Worm (Caenorhabditis elegans): ENCODE results near the gene mig-18.
A peak's percentile ranks its signal among the peaks of the same experiment; 100 is the strongest.

Gene mig-18

ce11 chrIII:13402934-13403333, at the start of gene mig-18:
mig-18 (plus strand) TSS chrIII:13403234.
- TF ChIP-seq T22C8.4 (GFP tag; IDR thresholded peaks at IDR 0.05) (no peak), ztf-23 (GFP tag; IDR thresholded peaks at IDR 0.05) (no peak), ztf-29 (GFP tag; IDR thresholded peaks at IDR 0.05) (no peak), med-1 (GFP tag; optimal IDR thresholded peaks at IDR 0.05; ENCODE audit: insufficient read depth) (no peak), tab-1 (GFP tag; IDR thresholded peaks at IDR 0.05) (no peak), flt-1 (GFP tag; IDR thresholded peaks at IDR 0.05) (no peak), cog-1 (tag; optimal IDR thresholded peaks at IDR 0.05) (no peak), klf-2 (GFP tag; conservative IDR thresholded peaks at IDR 0.05) (no peak), ref-1 (GFP tag; conservative IDR thresholded peaks at IDR 0.05) (no peak)

ce11 chrIII:13359256-13359655, 43.8 kb upstream of the mig-18 start, which contains the start of gene F53A2.9:
F53A2.9 (minus strand) TSS chrIII:13359356.
- TF ChIP-seq ztf-23 (GFP tag; IDR thresholded peaks at IDR 0.05) (no peak), tab-1 (GFP tag; IDR thresholded peaks at IDR 0.05) (no peak), cog-1 (tag; optimal IDR thresholded peaks at IDR 0.05) (no peak), ref-1 (GFP tag; conservative IDR thresholded peaks at IDR 0.05) (no peak), T22C8.4 (GFP tag; IDR thresholded peaks at IDR 0.05) (no peak), flt-1 (GFP tag; IDR thresholded peaks at IDR 0.05) (no peak), ztf-29 (GFP tag; IDR thresholded peaks at IDR 0.05) (no peak), med-1 (GFP tag; optimal IDR thresholded peaks at IDR 0.05; ENCODE audit: insufficient read depth) (no peak), klf-2 (GFP tag; conservative IDR thresholded peaks at IDR 0.05) (no peak)

DNA sequence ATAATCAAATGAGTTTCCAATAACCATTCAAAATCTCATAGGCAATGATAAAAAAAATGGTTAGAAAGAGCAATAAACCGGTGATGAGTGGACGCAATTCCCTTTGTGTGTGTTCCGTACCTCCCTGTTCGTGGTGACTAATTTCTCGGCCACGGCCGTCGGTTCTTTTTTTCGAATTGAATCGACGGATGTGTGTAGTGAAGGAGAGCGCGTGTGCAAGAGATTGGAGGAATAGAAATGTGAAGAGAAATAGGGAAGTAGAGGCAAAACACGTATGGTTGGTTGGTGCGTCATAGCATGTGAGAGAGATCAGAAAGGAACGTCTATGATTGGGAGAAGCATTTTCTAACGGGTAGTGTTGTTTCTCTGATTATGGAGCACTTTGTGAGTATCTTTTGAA, 43.2 kb upstream of the mig-18 start:
- 0 out of 2 replicates have a peak, but pooled peaks have one; percentile 44 for TF ChIP-seq flt-1 (GFP tag; IDR thresholded peaks at IDR 0.05)
- TF ChIP-seq klf-2 (GFP tag; conservative IDR thresholded peaks at IDR 0.05): no peak

DNA sequence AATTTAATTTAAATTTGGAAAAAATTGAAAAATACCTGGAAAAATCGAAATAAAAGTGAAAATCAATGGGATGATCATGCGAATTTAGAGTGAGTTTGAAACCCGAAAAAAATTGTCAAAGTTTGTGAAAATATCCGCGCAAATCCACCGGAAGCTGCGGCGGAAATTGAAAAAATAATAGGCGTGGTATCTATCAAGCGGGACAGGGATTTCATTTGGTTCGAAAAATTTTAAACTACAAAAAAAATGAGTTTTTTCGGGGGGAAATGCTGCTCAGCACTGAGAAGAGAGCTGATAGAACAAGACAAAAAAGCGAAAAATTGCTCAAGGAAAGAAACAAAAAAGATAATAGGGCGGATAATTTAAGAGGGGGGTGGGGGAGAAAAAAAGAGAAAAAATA, 32.1 kb upstream of the mig-18 start, which contains the start of gene T03F6.9:
TSS of gene T03F6.9 (minus strand) at position 101 of the 400 bp plus-strand sequence.
- no peak for TF ChIP-seq klf-2 (GFP tag; conservative IDR thresholded peaks at IDR 0.05)
- TF ChIP-seq tab-1 (GFP tag; IDR thresholded peaks at IDR 0.05): no peak
- TF ChIP-seq cog-1 (tag; optimal IDR thresholded peaks at IDR 0.05): no peak
- no peak for TF ChIP-seq ztf-29 (GFP tag; IDR thresholded peaks at IDR 0.05)
- TF ChIP-seq ref-1 (GFP tag; conservative IDR thresholded peaks at IDR 0.05): no peak
- TF ChIP-seq flt-1 (GFP tag; IDR thresholded peaks at IDR 0.05): no peak
- TF ChIP-seq med-1 (GFP tag; optimal IDR thresholded peaks at IDR 0.05; ENCODE audit: insufficient read depth): no peak
- TF ChIP-seq T22C8.4 (GFP tag; IDR thresholded peaks at IDR 0.05): no peak
- TF ChIP-seq ztf-23 (GFP tag; IDR thresholded peaks at IDR 0.05): no peak

DNA sequence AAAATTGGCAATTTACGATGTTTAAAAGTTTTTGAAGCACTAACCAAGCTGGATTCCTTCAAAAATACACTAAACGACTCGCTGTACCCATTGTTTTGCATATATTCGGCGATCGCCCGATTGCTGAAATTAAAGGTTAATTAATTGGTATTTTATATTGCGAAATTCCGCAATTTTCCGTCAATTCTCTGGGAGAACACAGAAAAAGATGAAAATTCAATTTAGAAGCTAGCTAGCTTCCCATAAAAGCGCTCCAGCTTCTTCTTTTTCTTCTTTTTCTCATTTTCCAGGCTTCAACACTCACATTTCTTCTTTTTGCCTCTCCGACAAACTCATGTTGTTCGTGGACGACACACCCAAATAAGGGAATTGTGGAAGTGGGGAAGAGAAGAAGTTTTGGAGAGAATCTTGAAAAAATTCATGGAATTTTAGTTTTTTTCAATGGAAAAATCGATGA, 26.7 kb upstream of the mig-18 start, which contains the start of gene lis-1:
TSS of gene lis-1 (minus strand) at position 407 of the 457 bp plus-strand sequence.
- TF ChIP-seq ztf-29 (GFP tag; IDR thresholded peaks at IDR 0.05) (no peak), T22C8.4 (GFP tag; IDR thresholded peaks at IDR 0.05) (no peak), tab-1 (GFP tag; IDR thresholded peaks at IDR 0.05) (no peak), ztf-23 (GFP tag; IDR thresholded peaks at IDR 0.05) (no peak), cog-1 (tag; optimal IDR thresholded peaks at IDR 0.05) (no peak), med-1 (GFP tag; optimal IDR thresholded peaks at IDR 0.05; ENCODE audit: insufficient read depth) (no peak), flt-1 (GFP tag; IDR thresholded peaks at IDR 0.05) (no peak)

- TF ChIP-seq T22C8.4 (GFP tag; IDR thresholded peaks at IDR 0.05): no peak
- no peak for TF ChIP-seq ztf-23 (GFP tag; IDR thresholded peaks at IDR 0.05)
- TF ChIP-seq med-1 (GFP tag; optimal IDR thresholded peaks at IDR 0.05; ENCODE audit: insufficient read depth): no peak
- TF ChIP-seq tab-1 (GFP tag; IDR thresholded peaks at IDR 0.05): no peak
- TF ChIP-seq flt-1 (GFP tag; IDR thresholded peaks at IDR 0.05): no peak
- TF ChIP-seq cog-1 (tag; optimal IDR thresholded peaks at IDR 0.05): no peak
- TF ChIP-seq ref-1 (GFP tag; conservative IDR thresholded peaks at IDR 0.05): no peak
- no peak for TF ChIP-seq ztf-29 (GFP tag; IDR thresholded peaks at IDR 0.05)
- TF ChIP-seq klf-2 (GFP tag; conservative IDR thresholded peaks at IDR 0.05): no peak
These were observed 25.8 kb upstream of the mig-18 start for ce11 chrIII:13377249-13377648.

ce11 chrIII:13378242-13378641, 24.8 kb upstream of the mig-18 start, which contains the start of gene T03F6.10:
T03F6.10 (minus strand) TSS chrIII:13378342.
- no peak for TF ChIP-seq med-1 (GFP tag; optimal IDR thresholded peaks at IDR 0.05; ENCODE audit: insufficient read depth)
- no peak for TF ChIP-seq ztf-23 (GFP tag; IDR thresholded peaks at IDR 0.05)
- TF ChIP-seq flt-1 (GFP tag; IDR thresholded peaks at IDR 0.05): no peak
- TF ChIP-seq ztf-29 (GFP tag; IDR thresholded peaks at IDR 0.05): no peak
- TF ChIP-seq cog-1 (tag; optimal IDR thresholded peaks at IDR 0.05): no peak
- TF ChIP-seq T22C8.4 (GFP tag; IDR thresholded peaks at IDR 0.05): no peak
- no peak for TF ChIP-seq ref-1 (GFP tag; conservative IDR thresholded peaks at IDR 0.05)

DNA sequence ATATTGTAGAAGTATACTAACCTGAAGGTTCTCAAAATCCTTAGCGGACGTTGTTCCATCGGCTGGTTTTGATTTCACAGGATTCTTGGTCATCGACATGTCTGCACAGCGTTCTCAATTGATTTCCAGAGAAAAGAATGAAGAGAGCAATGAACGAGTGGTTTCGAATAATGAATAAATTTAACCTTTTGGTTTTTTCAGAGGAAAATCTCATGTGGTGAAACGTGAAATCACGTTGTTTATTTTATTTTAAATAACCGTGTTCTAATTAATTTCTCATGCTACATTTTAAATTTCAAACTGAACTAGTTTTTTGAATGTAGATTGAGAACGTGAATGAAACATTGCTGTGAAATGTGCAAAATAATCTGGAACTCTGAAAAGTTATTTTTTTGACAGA, 22.8 kb upstream of the mig-18 start, which contains the start of gene T03F6.6:
TSS of gene T03F6.6 (minus strand) at position 101 of the 400 bp plus-strand sequence.
- no peak for TF ChIP-seq tab-1 (GFP tag; IDR thresholded peaks at IDR 0.05)
- TF ChIP-seq ztf-23 (GFP tag; IDR thresholded peaks at IDR 0.05): no peak
- TF ChIP-seq ref-1 (GFP tag; conservative IDR thresholded peaks at IDR 0.05): no peak
- no peak for TF ChIP-seq cog-1 (tag; optimal IDR thresholded peaks at IDR 0.05)
- no peak for TF ChIP-seq flt-1 (GFP tag; IDR thresholded peaks at IDR 0.05)
- no peak for TF ChIP-seq med-1 (GFP tag; optimal IDR thresholded peaks at IDR 0.05; ENCODE audit: insufficient read depth)
- no peak for TF ChIP-seq T22C8.4 (GFP tag; IDR thresholded peaks at IDR 0.05)
- no peak for TF ChIP-seq klf-2 (GFP tag; conservative IDR thresholded peaks at IDR 0.05)
- no peak for TF ChIP-seq ztf-29 (GFP tag; IDR thresholded peaks at IDR 0.05)

ce11 chrIII:13380881-13381280, 22.2 kb upstream of the mig-18 start:
- no peak for TF ChIP-seq T22C8.4 (GFP tag; IDR thresholded peaks at IDR 0.05)
- no peak for TF ChIP-seq cog-1 (tag; optimal IDR thresholded peaks at IDR 0.05)
- TF ChIP-seq ztf-23 (GFP tag; IDR thresholded peaks at IDR 0.05): no peak
- TF ChIP-seq med-1 (GFP tag; optimal IDR thresholded peaks at IDR 0.05; ENCODE audit: insufficient read depth): no peak
- TF ChIP-seq ref-1 (GFP tag; conservative IDR thresholded peaks at IDR 0.05): no peak
- no peak for TF ChIP-seq tab-1 (GFP tag; IDR thresholded peaks at IDR 0.05)
- TF ChIP-seq ztf-29 (GFP tag; IDR thresholded peaks at IDR 0.05): no peak
- no peak for TF ChIP-seq flt-1 (GFP tag; IDR thresholded peaks at IDR 0.05)

DNA sequence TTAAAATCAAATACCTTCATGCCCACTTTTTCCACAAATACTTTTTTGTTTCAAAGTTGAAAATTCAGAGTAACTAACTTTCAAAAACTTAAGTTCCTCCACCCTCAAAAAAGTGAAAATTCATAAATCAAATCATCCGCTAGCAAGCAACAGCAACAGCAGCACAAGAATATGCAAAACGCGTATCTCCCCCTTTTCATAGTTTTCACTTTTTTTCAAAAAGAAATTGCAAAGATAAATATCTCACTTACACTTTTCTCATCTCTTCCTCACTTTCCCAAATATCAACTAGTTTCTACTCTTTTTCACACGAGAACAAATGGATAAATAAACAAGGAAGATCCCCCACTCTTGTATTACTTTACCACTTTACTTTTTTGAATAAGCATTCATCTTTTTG, 21.4 kb upstream of the mig-18 start:
- TF ChIP-seq klf-2 (GFP tag; conservative IDR thresholded peaks at IDR 0.05) (no peak), cog-1 (tag; optimal IDR thresholded peaks at IDR 0.05) (no peak), ztf-23 (GFP tag; IDR thresholded peaks at IDR 0.05) (no peak), ztf-29 (GFP tag; IDR thresholded peaks at IDR 0.05) (no peak), flt-1 (GFP tag; IDR thresholded peaks at IDR 0.05) (no peak), T22C8.4 (GFP tag; IDR thresholded peaks at IDR 0.05) (no peak), tab-1 (GFP tag; IDR thresholded peaks at IDR 0.05) (no peak), ref-1 (GFP tag; conservative IDR thresholded peaks at IDR 0.05) (no peak), med-1 (GFP tag; optimal IDR thresholded peaks at IDR 0.05; ENCODE audit: insufficient read depth) (no peak)
